Fruit fly (Drosophila melanogaster) whole organism: ENCODE measurements around the gene RabGGTa.

Source experiments
- CG8478 ChIP-seq: fragments of >200 bp; optimal IDR thresholded peaks from 2 replicates; lab custom pipeline; 2018; ENCODE audit warnings: inconsistent platforms
- Dll ChIP-seq: fragments of >200 bp; optimal IDR thresholded peaks from 2 replicates; lab custom pipeline; 2017
- psq ChIP-seq: fragments of >200 bp; optimal IDR thresholded peaks from 2 replicates; lab custom pipeline; 2017

dm6 chr3R:5105439-5105838 lies 22.4 kb upstream of the RabGGTa start:
- no peak for TF ChIP-seq psq
- no peak for TF ChIP-seq CG8478 (lab: Kevin White, UChicago)
- TF ChIP-seq Dll (lab: Kevin White, UChicago): no peak
